Worm (Caenorhabditis elegans): Measurements from ENCODE around the gene C25A11.2.
"Not testable (repeated sequence)": the region's sequence is repeated elsewhere in the genome, so short reads cannot be mapped to it uniquely, and the experiment has no call there.

DNA sequence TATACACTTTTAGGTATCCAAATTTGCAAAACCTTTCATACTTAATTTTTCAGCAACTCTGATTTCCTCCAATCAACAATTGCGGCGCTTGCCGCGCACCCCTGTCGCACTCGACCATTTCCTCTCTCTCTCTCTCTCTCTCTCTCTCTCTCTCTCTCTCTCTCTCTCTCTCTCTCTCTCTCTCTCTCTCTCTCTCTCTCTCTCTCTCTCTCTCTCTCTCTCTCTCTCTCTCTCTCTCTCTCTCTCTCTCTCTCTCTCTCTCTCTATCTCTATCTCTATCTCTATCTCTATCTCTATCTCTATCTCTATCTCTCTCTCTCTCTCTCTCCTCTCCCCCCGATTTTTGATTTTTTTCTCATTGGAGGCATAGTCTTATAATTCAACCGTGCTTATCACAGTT, 4.9 kb downstream of the C25A11.2 start:
- TF ChIP-seq lin-14 (GFP tag; optimal IDR thresholded peaks at IDR 0.05) = peak; percentile 13
- not testable (repeated sequence) for TF ChIP-seq dpl-1 (GFP tag; optimal IDR thresholded peaks at IDR 0.05); alr-1 (tag; optimal IDR thresholded peaks at IDR 0.05; ENCODE audit: borderline replicate concordance); lir-3 (tag; optimal IDR thresholded peaks at IDR 0.05; ENCODE audit: poor library complexity); ama-1 (optimal IDR thresholded peaks at IDR 0.05); vab-15 (tag; optimal IDR thresholded peaks at IDR 0.05); hlh-4 (tag; optimal IDR thresholded peaks at IDR 0.05); pag-3 (tag; optimal IDR thresholded peaks at IDR 0.05; ENCODE audit: borderline replicate concordance, insufficient read depth); fos-1 (tag; optimal IDR thresholded peaks at IDR 0.05); nhr-77 (tag; optimal IDR thresholded peaks at IDR 0.05); elt-2 (tag; optimal IDR thresholded peaks at IDR 0.05)
